Worm (Caenorhabditis elegans) whole organism, L4/young adult: Measurements from ENCODE around the gene ttr-44.

Experiments used
- W03F9.2 ChIP-seq: fragments of 150-350 bp; optimal IDR thresholded peaks from 2 replicates; lab custom pipeline; 2014; ENCODE audit warnings: missing biosample characterization, missing genetic modification characterization
- him-1 ChIP-seq: sonication (generic microtip); optimal IDR thresholded peaks from 2 replicates; lab custom pipeline; 2016; ENCODE audit warnings: missing genotype, missing genetic modification reagents, missing genetic modification characterization, missing compliant biosample characterization

- TF ChIP-seq him-1 (no peak), W03F9.2 (tag; lab: Kevin White, UChicago) (no peak)
These were observed 41.2 kb upstream of the ttr-44 start, which contains the start of gene C50B8.4 for ce11 chrV:13571714-13572258.
